Worm (Caenorhabditis elegans): ENCODE results near the gene tba-7.

The tba-7 gene

DNA sequence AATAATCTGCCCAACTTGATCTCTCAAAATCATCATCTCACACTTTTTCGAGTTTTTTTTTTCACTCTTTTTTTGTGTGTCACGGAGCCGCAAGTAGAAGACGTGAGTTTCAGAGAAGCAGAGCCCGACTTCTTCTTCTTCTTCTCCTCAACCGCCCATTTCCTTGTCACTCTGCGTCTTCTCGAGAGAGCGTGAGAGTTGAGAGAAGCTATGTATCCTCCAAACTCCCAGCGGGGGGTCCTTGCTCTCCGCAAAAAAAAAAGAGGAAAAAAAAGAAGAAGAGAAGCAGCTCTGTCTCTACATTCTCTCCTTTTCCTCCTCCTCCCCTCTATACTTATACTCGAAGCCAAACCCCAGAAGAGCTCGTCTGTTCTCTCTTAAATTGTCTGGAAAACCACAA lies 37.2 kb downstream of the tba-7 start:
- TF ChIP-seq elt-3 (tag; optimal IDR thresholded peaks at IDR 0.05) (no peak), ces-1 (GFP tag; optimal IDR thresholded peaks at IDR 0.05) (peak; percentile 35)

DNA sequence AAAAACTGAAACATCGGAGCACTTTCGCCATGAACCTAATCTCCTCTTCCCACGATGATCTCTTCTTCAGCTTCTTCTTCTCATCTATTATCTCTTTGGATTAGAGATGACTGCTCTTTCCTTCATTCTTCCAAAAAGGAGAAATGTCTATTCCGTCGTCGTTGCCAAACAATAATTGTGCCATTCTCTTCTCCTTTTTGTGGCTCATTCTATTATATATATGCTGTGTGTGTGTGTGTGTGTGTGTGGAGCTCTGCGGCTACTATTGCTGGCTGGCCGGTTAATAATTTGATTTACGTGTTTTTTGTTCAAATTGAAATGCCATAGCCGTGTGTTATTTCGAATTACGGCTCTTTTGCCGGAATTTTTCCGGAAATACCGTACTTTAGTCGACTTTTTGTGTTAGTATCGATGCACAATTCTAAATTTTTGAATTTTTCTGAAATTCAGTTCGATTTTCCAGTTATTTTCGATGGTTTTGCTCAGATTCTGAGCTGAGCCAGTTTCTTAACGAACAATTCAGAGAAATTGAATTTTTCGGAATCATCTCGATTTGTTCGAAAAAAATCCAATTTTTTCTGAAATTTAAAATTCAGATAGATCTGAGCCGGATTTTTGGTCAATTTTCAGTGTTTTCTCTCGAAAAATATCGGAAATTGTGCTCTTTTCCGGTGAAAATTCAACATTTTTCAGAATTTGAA lies 38.4 kb downstream of the tba-7 start, which contains the start of gene T28D6.5:
TSS of gene T28D6.5 (plus strand) at position 651 of the 701 bp plus-strand sequence.
- TF ChIP-seq ces-1 (GFP tag; optimal IDR thresholded peaks at IDR 0.05) (peak; percentile 78), cnd-1 (tag; optimal IDR thresholded peaks at IDR 0.05) (no peak), sem-2 (GFP tag; optimal IDR thresholded peaks at IDR 0.05) (no peak), nhr-2 (tag; optimal IDR thresholded peaks at IDR 0.05) (no peak), hlh-1 (tag; optimal IDR thresholded peaks at IDR 0.05) (no peak), ham-2 (GFP tag; optimal IDR thresholded peaks at IDR 0.05) (no peak)

DNA sequence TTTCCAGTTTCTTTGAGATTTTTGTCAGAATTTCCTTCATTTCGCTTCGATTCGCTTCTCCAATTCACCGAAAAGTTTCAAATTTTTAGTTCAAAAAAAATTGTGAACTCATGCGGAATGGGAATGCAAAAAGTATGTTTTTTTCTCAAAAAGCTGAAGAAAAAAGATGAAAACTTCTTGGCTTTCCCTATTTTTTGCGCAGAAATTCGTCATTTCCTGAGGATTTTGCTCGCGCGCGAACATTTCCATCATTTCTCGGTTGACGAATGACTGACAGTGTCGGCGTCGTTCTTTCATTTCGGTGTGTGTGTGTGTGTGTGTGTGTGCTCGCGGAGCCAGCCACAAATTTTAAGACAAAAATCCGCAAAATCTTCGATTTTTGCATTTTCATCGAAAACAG lies 39.3 kb downstream of the tba-7 start:
- no peak for TF ChIP-seq sptf-1 (tag; optimal IDR thresholded peaks at IDR 0.05)
- no peak for TF ChIP-seq unc-120 (tag; optimal IDR thresholded peaks at IDR 0.05; ENCODE audit: poor library complexity, severe bottlenecking)

DNA sequence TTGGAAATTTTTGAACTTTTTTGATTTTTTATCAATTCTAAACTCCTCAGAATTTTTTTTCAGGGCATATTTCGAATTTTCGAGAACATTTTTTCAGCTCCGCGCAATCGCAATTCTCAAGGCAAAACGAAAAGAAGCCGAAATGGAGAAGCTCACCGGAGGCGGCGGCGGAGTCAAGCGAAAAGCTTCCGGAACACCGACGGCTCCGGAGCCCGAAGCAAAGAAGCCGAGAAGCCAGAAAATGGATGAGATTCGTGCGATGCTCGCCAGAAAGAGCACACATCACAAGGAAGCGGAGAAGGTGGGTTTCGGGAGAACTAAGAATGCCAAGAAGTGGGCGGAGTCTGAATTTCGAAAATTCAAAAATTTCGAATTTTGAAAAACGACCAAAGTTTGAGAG lies 47.5 kb downstream of the tba-7 start:
- TF ChIP-seq drap-1 (GFP tag; optimal IDR thresholded peaks at IDR 0.05): no peak
- TF ChIP-seq ces-1 (GFP tag; optimal IDR thresholded peaks at IDR 0.05): no peak
- no peak for TF ChIP-seq hlh-1 (tag; optimal IDR thresholded peaks at IDR 0.05)
- no peak for TF ChIP-seq ceh-43 (GFP tag; optimal IDR thresholded peaks at IDR 0.05)
- TF ChIP-seq nhr-2 (tag; optimal IDR thresholded peaks at IDR 0.05): no peak
- no peak for TF ChIP-seq unc-120 (tag; optimal IDR thresholded peaks at IDR 0.05; ENCODE audit: poor library complexity, severe bottlenecking)
- TF ChIP-seq nhr-28 (tag; optimal IDR thresholded peaks at IDR 0.05): no peak
- TF ChIP-seq elt-1 (tag; optimal IDR thresholded peaks at IDR 0.05; ENCODE audit: borderline replicate concordance, insufficient read depth): no peak
- TF ChIP-seq nhr-237 (tag; optimal IDR thresholded peaks at IDR 0.05): no peak
- TF ChIP-seq mab-5 (tag; optimal IDR thresholded peaks at IDR 0.05): no peak
- no peak for TF ChIP-seq tbx-8 (GFP tag; optimal IDR thresholded peaks at IDR 0.05)
- no peak for TF ChIP-seq nhr-76 (tag; optimal IDR thresholded peaks at IDR 0.05)
- no peak for TF ChIP-seq lin-32 (GFP tag; optimal IDR thresholded peaks at IDR 0.05)
- no peak for TF ChIP-seq ceh-83 (GFP tag; optimal IDR thresholded peaks at IDR 0.05)
- TF ChIP-seq unc-39 (tag; optimal IDR thresholded peaks at IDR 0.05): no peak
- no peak for TF ChIP-seq lsy-2 (tag; optimal IDR thresholded peaks at IDR 0.05)
